Worm (Caenorhabditis elegans) whole organism, L4 larva: ENCODE measurements around the gene ace-3.

Experiments used
- D1046.2 ChIP-seq: fragments of 200-800 bp; sonication (Bioruptor generic); IDR thresholded peaks from 2 replicates; pipeline ENCODE4 v1.3.6; 2022; ENCODE audit warnings: missing genetic modification characterization, missing compliant biosample characterization
- T20F7.1 ChIP-seq: fragments of 200-800 bp; sonication (Bioruptor generic); optimal IDR thresholded peaks from 2 replicates; lab custom pipeline; 2018; ENCODE audit warnings: mild to moderate bottlenecking, missing genetic modification characterization, missing compliant biosample characterization
- T26A8.4 ChIP-seq: fragments of 200-800 bp; sonication (Bioruptor generic); IDR thresholded peaks from 2 replicates; pipeline ENCODE4 v1.3.6; 2022; ENCODE audit warnings: missing genetic modification characterization, missing compliant biosample characterization
- Y105C5A.15 ChIP-seq: fragments of 200-800 bp; sonication (Bioruptor generic); IDR thresholded peaks from 2 replicates; pipeline ENCODE4 v1.3.6; 2022; ENCODE audit warnings: missing genetic modification characterization, missing compliant biosample characterization
- ZK337.2 ChIP-seq: fragments of 200-800 bp; sonication (Bioruptor generic); IDR thresholded peaks from 2 replicates; pipeline ENCODE4 v1.3.6; 2022; ENCODE audit warnings: missing genetic modification reagents, missing genetic modification characterization, missing compliant biosample characterization
- ZK546.5 ChIP-seq, 2 experiments: sonication (generic microtip); optimal IDR thresholded peaks; 2 replicates each; lab custom pipeline; 2017; ENCODE audit warnings: missing biosample characterization in 2 of 2, missing genetic modification characterization in 2 of 2
- aha-1 ChIP-seq: fragments of 150-350 bp; peaks from one replicate; lab custom pipeline; 2014; ENCODE audit warnings: missing biosample characterization, missing genetic modification characterization
- aly-2 ChIP-seq: sonication (generic microtip); optimal IDR thresholded peaks from 2 replicates; lab custom pipeline; 2018; ENCODE audit warnings: missing biosample characterization, missing genetic modification characterization
- arid-1 ChIP-seq: fragments of 200-800 bp; sonication (Bioruptor generic); conservative IDR thresholded peaks from 2 replicates; pipeline ENCODE4 v1.3.6; 2022; ENCODE audit warnings: missing genetic modification reagents, missing genetic modification characterization, missing compliant biosample characterization
- ceh-28 ChIP-seq: fragments of 150-350 bp; optimal IDR thresholded peaks from 2 replicates; lab custom pipeline; 2014; ENCODE audit warnings: missing biosample characterization, missing genetic modification reagents, missing genetic modification characterization
- ceh-62 ChIP-seq: sonication (generic microtip); optimal IDR thresholded peaks from 2 replicates; lab custom pipeline; 2017; ENCODE audit warnings: missing biosample characterization, missing genetic modification characterization
- cey-2 ChIP-seq: sonication (generic microtip); optimal IDR thresholded peaks from 3 replicates; lab custom pipeline; 2017; ENCODE audit warnings: missing genetic modification characterization, mild to moderate bottlenecking, missing compliant biosample characterization, antibody characterized with exemption, borderline replicate concordance; ENCODE audit not compliant: insufficient read depth
- daf-12 ChIP-seq: fragments of 150-350 bp; optimal IDR thresholded peaks from 2 replicates; lab custom pipeline; 2014; ENCODE audit warnings: missing biosample characterization, missing genetic modification reagents, missing genetic modification characterization
- dpl-1 ChIP-seq: fragments of 150-350 bp; optimal IDR thresholded peaks from 2 replicates; lab custom pipeline; 2014; ENCODE audit warnings: missing biosample characterization, missing genetic modification reagents, missing genetic modification characterization
- duxl-1 ChIP-seq: sonication (generic microtip); optimal IDR thresholded peaks from 2 replicates; lab custom pipeline; 2016; ENCODE audit warnings: mild to moderate bottlenecking, missing genetic modification characterization, moderate library complexity, missing compliant biosample characterization; ENCODE audit not compliant: poor library complexity
- egl-43 ChIP-seq: fragments of 200-800 bp; sonication (Bioruptor generic); IDR thresholded peaks from 2 replicates; pipeline ENCODE4 v1.3.6; 2022; ENCODE audit warnings: missing genetic modification reagents, missing genetic modification characterization, missing compliant biosample characterization
- gei-8 ChIP-seq: fragments of 200-800 bp; sonication (Bioruptor generic); optimal IDR thresholded peaks from 2 replicates; lab custom pipeline; 2018; ENCODE audit warnings: mild to moderate bottlenecking, missing genetic modification characterization, missing compliant biosample characterization
- hlh-11 ChIP-seq: fragments of 200-800 bp; sonication (Bioruptor generic); optimal IDR thresholded peaks from 2 replicates; lab custom pipeline; 2018; ENCODE audit warnings: mild to moderate bottlenecking, missing genetic modification characterization, missing compliant biosample characterization
- hlh-30 ChIP-seq: sonication (generic microtip); optimal IDR thresholded peaks from 2 replicates; lab custom pipeline; 2017; ENCODE audit warnings: antibody characterized with exemption, mild to moderate bottlenecking, missing genetic modification characterization, missing compliant biosample characterization; ENCODE audit not compliant: insufficient read depth
- hmg-1.1 ChIP-seq: fragments of 200-800 bp; sonication (Bioruptor generic); IDR thresholded peaks from 2 replicates; pipeline ENCODE4 v1.3.6; 2022; ENCODE audit warnings: missing genetic modification reagents, missing genetic modification characterization, missing compliant biosample characterization
- lin-1 ChIP-seq: fragments of 200-800 bp; sonication (Bioruptor generic); IDR thresholded peaks from 2 replicates; pipeline ENCODE4 v1.3.6; 2022; ENCODE audit warnings: missing genetic modification reagents, missing genetic modification characterization, missing compliant biosample characterization
- lin-38 ChIP-seq: fragments of 200-800 bp; sonication (Bioruptor generic); IDR thresholded peaks from 2 replicates; pipeline ENCODE4 v1.3.6; 2022; ENCODE audit warnings: missing genetic modification reagents, missing genetic modification characterization, missing compliant biosample characterization
- lir-3 ChIP-seq: sonication (generic microtip); optimal IDR thresholded peaks from 2 replicates; lab custom pipeline; 2016; ENCODE audit warnings: mild to moderate bottlenecking, missing genetic modification characterization, missing compliant biosample characterization
- madf-5 ChIP-seq, 2 experiments: fragments of 200-800 bp; sonication (Bioruptor generic); IDR thresholded peaks; 2 replicates each; pipeline ENCODE4 v1.3.6; 2022; ENCODE audit warnings: missing compliant biosample characterization in 2 of 2, missing genetic modification characterization in 2 of 2
- mdl-1 ChIP-seq, 2 experiments: fragments of 150-350 bp in 1 of 2; sonication (generic microtip) in 1 of 2; optimal IDR thresholded peaks; 2 replicates each; lab custom pipeline; 2014 to 2017; ENCODE audit warnings: missing biosample characterization in 2 of 2, missing genetic modification characterization in 2 of 2
- mdt-29 ChIP-seq: fragments of 200-800 bp; sonication (Bioruptor generic); IDR thresholded peaks from 2 replicates; pipeline ENCODE4 v1.3.6; 2022; ENCODE audit warnings: missing genetic modification reagents, missing genetic modification characterization, missing compliant biosample characterization
- mes-2 ChIP-seq: sonication (generic microtip); optimal IDR thresholded peaks from 2 replicates; lab custom pipeline; 2016; ENCODE audit warnings: missing genotype, mild to moderate bottlenecking, missing genetic modification characterization, missing compliant biosample characterization; ENCODE audit not compliant: poor library complexity, severe bottlenecking
- mxl-2 ChIP-seq: fragments of 200-800 bp; sonication (Bioruptor generic); conservative IDR thresholded peaks from 2 replicates; pipeline ENCODE4 v1.3.6; 2022; ENCODE audit warnings: missing genetic modification reagents, missing genetic modification characterization, missing compliant biosample characterization
- nhr-10 ChIP-seq: fragments of 150-350 bp; optimal IDR thresholded peaks from 2 replicates; lab custom pipeline; 2014; ENCODE audit warnings: missing biosample characterization, missing genetic modification characterization
- nhr-11 ChIP-seq: fragments of 150-350 bp; optimal IDR thresholded peaks from 2 replicates; lab custom pipeline; 2014; ENCODE audit warnings: missing biosample characterization, missing genetic modification characterization
- nhr-111 ChIP-seq: fragments of 200-800 bp; sonication (Bioruptor generic); optimal IDR thresholded peaks from 2 replicates; lab custom pipeline; 2018; ENCODE audit warnings: mild to moderate bottlenecking, missing genetic modification characterization, missing compliant biosample characterization
- nhr-237 ChIP-seq: sonication (generic microtip); optimal IDR thresholded peaks from 2 replicates; lab custom pipeline; 2017; ENCODE audit warnings: missing biosample characterization, missing genetic modification characterization
- nhr-28 ChIP-seq: fragments of 150-350 bp; optimal IDR thresholded peaks from 2 replicates; lab custom pipeline; 2014; ENCODE audit warnings: missing biosample characterization, missing genetic modification characterization
- nhr-41 ChIP-seq: fragments of 200-800 bp; sonication (Bioruptor generic); IDR thresholded peaks from 2 replicates; pipeline ENCODE4 v1.3.6; 2022; ENCODE audit warnings: missing genetic modification reagents, missing genetic modification characterization, missing compliant biosample characterization
- php-3 ChIP-seq: fragments of 200-800 bp; sonication (Bioruptor generic); IDR thresholded peaks from 2 replicates; pipeline ENCODE4 v1.3.6; 2022; ENCODE audit warnings: missing genetic modification reagents, missing genetic modification characterization, missing compliant biosample characterization
- rbr-2 ChIP-seq: sonication (generic microtip); optimal IDR thresholded peaks from 2 replicates; lab custom pipeline; 2016; ENCODE audit warnings: missing genotype, missing genetic modification characterization, missing compliant biosample characterization
- saeg-2 ChIP-seq: fragments of 200-800 bp; sonication (Bioruptor generic); IDR thresholded peaks from 2 replicates; pipeline ENCODE4 v1.3.6; 2022; ENCODE audit warnings: missing genetic modification reagents, missing genetic modification characterization, missing compliant biosample characterization
- sdz-12 ChIP-seq: fragments of 200-800 bp; sonication (Bioruptor generic); optimal IDR thresholded peaks from 2 replicates; lab custom pipeline; 2018; ENCODE audit warnings: mild to moderate bottlenecking, missing genetic modification characterization, missing compliant biosample characterization
- set-16 ChIP-seq: fragments of 200-800 bp; sonication (Bioruptor generic); IDR thresholded peaks from 2 replicates; pipeline ENCODE4 v1.3.6; 2022; ENCODE audit warnings: missing genetic modification reagents, missing genetic modification characterization, missing compliant biosample characterization
- snpc-4 ChIP-seq: fragments of 150-350 bp; optimal IDR thresholded peaks from 2 replicates; lab custom pipeline; 2014; ENCODE audit warnings: missing biosample characterization, missing genetic modification characterization
- spr-3 ChIP-seq: fragments of 200-800 bp; sonication (Bioruptor generic); optimal IDR thresholded peaks from 2 replicates; lab custom pipeline; 2018; ENCODE audit warnings: mild to moderate bottlenecking, missing genetic modification characterization, missing compliant biosample characterization
- unc-130 ChIP-seq: sonication (generic microtip); optimal IDR thresholded peaks from 2 replicates; lab custom pipeline; 2016; ENCODE audit warnings: missing genetic modification reagents, missing genetic modification characterization, missing compliant biosample characterization
- vab-7 ChIP-seq: fragments of 200-800 bp; sonication (Bioruptor generic); IDR thresholded peaks from 2 replicates; pipeline ENCODE4 v1.3.6; 2022; ENCODE audit warnings: missing genetic modification reagents, missing genetic modification characterization, missing compliant biosample characterization
- zip-11 ChIP-seq: fragments of 200-800 bp; sonication (Bioruptor generic); IDR thresholded peaks from 2 replicates; pipeline ENCODE4 v1.3.6; 2022; ENCODE audit warnings: missing genetic modification characterization, missing compliant biosample characterization
- zip-2 ChIP-seq: fragments of 150-350 bp; optimal IDR thresholded peaks from 2 replicates; lab custom pipeline; 2014; ENCODE audit warnings: missing biosample characterization, missing genetic modification characterization
- ztf-11 ChIP-seq: fragments of 150-350 bp; optimal IDR thresholded peaks from 2 replicates; lab custom pipeline; 2014; ENCODE audit warnings: missing biosample characterization, missing genetic modification characterization

ace-3 gene

DNA sequence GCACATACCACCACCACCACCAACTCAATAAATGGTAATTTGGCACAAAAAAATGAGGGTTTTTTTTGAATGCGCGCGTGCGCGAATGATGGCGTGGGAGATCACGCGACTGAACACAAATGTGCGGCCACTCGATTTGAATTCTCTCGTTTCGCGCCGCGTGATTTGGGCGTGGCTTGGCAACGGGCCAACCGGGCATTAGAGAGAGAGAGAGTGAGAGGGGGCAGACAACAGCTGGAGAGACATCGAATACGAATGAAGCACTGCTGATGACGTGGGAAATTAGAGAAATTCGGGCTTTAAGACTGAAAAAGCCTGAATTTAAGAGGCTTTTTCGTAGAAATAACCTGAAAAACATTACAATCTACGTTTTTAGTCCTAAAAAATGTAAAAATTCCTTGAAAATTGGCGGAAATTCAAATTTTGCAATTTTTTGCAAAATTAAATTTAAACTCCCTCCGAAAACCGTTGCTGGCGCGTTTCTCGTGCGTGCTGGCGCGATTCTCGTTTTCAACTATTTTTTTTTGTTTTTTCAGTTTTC is 46.0 kb downstream of the ace-3 start (continued):
- no peak for TF ChIP-seq zip-11
- peak; percentile 2 for TF ChIP-seq ceh-62 (tag; lab: Kevin White, UChicago)
- TF ChIP-seq T20F7.1 (GFP tag; lab: Kevin White, UChicago), result peak; percentile 88
- TF ChIP-seq nhr-11 (tag; lab: Kevin White, UChicago), result peak; percentile 31
- TF ChIP-seq sdz-12, result peak; percentile 78
- no peak for TF ChIP-seq ceh-28 (tag; lab: Kevin White, UChicago)
- peak; percentile 53 for TF ChIP-seq nhr-111
- TF ChIP-seq ztf-11, result no peak
- 0 out of 2 replicates have a peak, but pooled peaks have one; percentile 18 for TF ChIP-seq mxl-2 (GFP tag; lab: Robert Waterston, UW)
- peak; percentile 88 for TF ChIP-seq mes-2 (tag; lab: Kevin White, UChicago)
- TF ChIP-seq arid-1, result peak; percentile 83
- TF ChIP-seq nhr-41 (GFP tag; lab: Robert Waterston, UW), result 0 out of 2 replicates have a peak, but pooled peaks have one; percentile 13
- no peak for TF ChIP-seq aly-2 (tag; lab: Kevin White, UChicago)
- TF ChIP-seq Y105C5A.15 (GFP tag; lab: Robert Waterston, UW), result peak; percentile 85
- peak; percentile 27 to 48; a peak in 1 of 4 replicates for TF ChIP-seq madf-5 (GFP tag; IDR thresholded peaks at IDR 0.05; lab: Robert Waterston, UW)
- TF ChIP-seq hlh-30 (tag; lab: Kevin White, UChicago), result peak; percentile 98
- TF ChIP-seq zip-2 (tag; lab: Kevin White, UChicago), result peak; percentile 66
- peak; percentile 47 for TF ChIP-seq nhr-237 (tag; lab: Kevin White, UChicago)
- peak; percentile 85 for TF ChIP-seq egl-43 (GFP tag; lab: Robert Waterston, UW)
- TF ChIP-seq set-16 (GFP tag; lab: Robert Waterston, UW), result peak; percentile 90
- peak; percentile 80 for TF ChIP-seq gei-8 (GFP tag; lab: Kevin White, UChicago)
- TF ChIP-seq php-3 (GFP tag; lab: Robert Waterston, UW), result peak; percentile 60; the same call in 1 of the 2 replicates
- peak; percentile 97 for TF ChIP-seq dpl-1 (GFP tag; lab: Kevin White, UChicago)
- TF ChIP-seq snpc-4 (tag; lab: Kevin White, UChicago), result no peak
- peak; percentile 85 for TF ChIP-seq nhr-28
- peak; percentile 63; the same call in 1 of the 2 replicates for TF ChIP-seq lin-1
- TF ChIP-seq spr-3 (GFP tag; lab: Kevin White, UChicago), result peak; percentile 86
- TF ChIP-seq ZK546.5 (tag; optimal IDR thresholded peaks at IDR 0.05; lab: Kevin White, UChicago), result peak in 1 of 2 experiments; percentile 37
- no peak for TF ChIP-seq ZK337.2 (GFP tag; lab: Robert Waterston, UW)
- peak; percentile 79 for TF ChIP-seq lir-3 (tag; lab: Kevin White, UChicago)
- TF ChIP-seq unc-130, result peak; percentile 63
- TF ChIP-seq vab-7 (GFP tag; lab: Robert Waterston, UW), result peak; percentile 55; the same call in 1 of the 2 replicates
- TF ChIP-seq mdl-1 (tag; optimal IDR thresholded peaks at IDR 0.05; lab: Kevin White, UChicago), result peak; percentile 82 to 96
- 0 out of 2 replicates have a peak, but pooled peaks have one; percentile 13 for TF ChIP-seq D1046.2
- peak; percentile 100 for TF ChIP-seq aha-1 (tag; lab: Kevin White, UChicago)
- TF ChIP-seq saeg-2 (GFP tag; lab: Robert Waterston, UW), result 0 out of 2 replicates have a peak, but pooled peaks have one; percentile 40
- TF ChIP-seq T26A8.4, result peak; percentile 93
- TF ChIP-seq daf-12, result no peak
- TF ChIP-seq hmg-1.1 (GFP tag; lab: Robert Waterston, UW), result peak; percentile 92

DNA sequence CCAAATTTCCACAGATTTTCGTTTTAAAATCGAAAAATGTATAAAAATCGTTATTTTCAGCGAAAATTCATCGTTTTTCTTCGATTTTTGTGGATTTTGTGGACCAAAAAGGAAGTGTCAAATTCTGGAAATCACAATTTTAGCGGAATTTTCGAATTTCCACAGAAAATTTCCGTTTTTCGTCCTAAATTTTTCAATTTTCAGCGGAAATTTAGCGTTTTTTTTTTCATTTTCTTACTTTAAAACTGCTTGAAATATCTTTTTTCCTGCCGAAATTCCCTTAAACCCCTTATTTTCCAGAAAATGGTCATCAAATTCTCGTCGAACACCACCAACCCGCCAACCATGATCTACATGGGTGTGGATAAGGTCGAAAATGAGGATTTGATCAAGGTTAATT is 46.6 kb downstream of the ace-3 start, which contains the start of gene Y54G11A.2:
Gene Y54G11A.2, plus strand, starts transcription at position 301 of the 400 bp plus-strand sequence.
- no peak for TF ChIP-seq vab-7 (GFP tag; lab: Robert Waterston, UW)
- no peak for TF ChIP-seq set-16 (GFP tag; lab: Robert Waterston, UW)
- TF ChIP-seq mdt-29, result no peak
- no peak for TF ChIP-seq dpl-1 (GFP tag; lab: Kevin White, UChicago)
- no peak for TF ChIP-seq hlh-11
- TF ChIP-seq Y105C5A.15 (GFP tag; lab: Robert Waterston, UW), result no peak
- no peak for TF ChIP-seq sdz-12
- no peak for TF ChIP-seq T20F7.1 (GFP tag; lab: Kevin White, UChicago)
- no peak for TF ChIP-seq lin-38 (GFP tag; lab: Robert Waterston, UW)
- no peak for TF ChIP-seq rbr-2 (tag; lab: Kevin White, UChicago)
- TF ChIP-seq cey-2 (tag; lab: Kevin White, UChicago), result no peak
- TF ChIP-seq nhr-10 (tag; lab: Kevin White, UChicago), result no peak
- TF ChIP-seq nhr-237 (tag; lab: Kevin White, UChicago), result no peak
- no peak for TF ChIP-seq egl-43 (GFP tag; lab: Robert Waterston, UW)
- TF ChIP-seq duxl-1 (tag; lab: Kevin White, UChicago), result no peak
- TF ChIP-seq, all 104 proteins: peak for 0
